Worm (Caenorhabditis elegans): Measurements from ENCODE around the gene unc-76.

ce11 chrV:15058965-15059364 is 12.6 kb upstream of the unc-76 start:
- no peak for TF ChIP-seq unc-62 (GFP tag; optimal IDR thresholded peaks at IDR 0.05 in 1 of 2)
- TF ChIP-seq unc-62 (tag; optimal IDR thresholded peaks at IDR 0.05) = no peak
- TF ChIP-seq hlh-11 (tag; optimal IDR thresholded peaks at IDR 0.05) = no peak
- no peak for TF ChIP-seq tag-97 (GFP tag; IDR thresholded peaks at IDR 0.05)
- no peak for TF ChIP-seq madf-5 (GFP tag; IDR thresholded peaks at IDR 0.05)
- no peak for TF ChIP-seq pqm-1 (tag; optimal IDR thresholded peaks at IDR 0.05)
- TF ChIP-seq lin-13 (GFP tag; optimal IDR thresholded peaks at IDR 0.05) = no peak
- no peak for TF ChIP-seq ceh-82 (tag; optimal IDR thresholded peaks at IDR 0.05)
- TF ChIP-seq unc-130 (GFP tag; optimal IDR thresholded peaks at IDR 0.05) = no peak
- no peak for TF ChIP-seq dve-1 (tag; optimal IDR thresholded peaks at IDR 0.05; ENCODE audit: insufficient read depth)
- no peak for TF ChIP-seq egl-27 (tag; optimal IDR thresholded peaks at IDR 0.05)
- TF ChIP-seq daf-16 (GFP tag; optimal IDR thresholded peaks at IDR 0.05) = no peak
- no peak for TF ChIP-seq daf-16 (tag; optimal IDR thresholded peaks at IDR 0.05)
- TF ChIP-seq nhr-48 (tag; optimal IDR thresholded peaks at IDR 0.05) = no peak

Data from whole organism, L4 larva.